Fruit fly (Drosophila melanogaster): ENCODE results near the gene Cph.
A peak's percentile ranks its signal among the peaks of the same experiment; 100 is the strongest.

Gene Cph

DNA sequence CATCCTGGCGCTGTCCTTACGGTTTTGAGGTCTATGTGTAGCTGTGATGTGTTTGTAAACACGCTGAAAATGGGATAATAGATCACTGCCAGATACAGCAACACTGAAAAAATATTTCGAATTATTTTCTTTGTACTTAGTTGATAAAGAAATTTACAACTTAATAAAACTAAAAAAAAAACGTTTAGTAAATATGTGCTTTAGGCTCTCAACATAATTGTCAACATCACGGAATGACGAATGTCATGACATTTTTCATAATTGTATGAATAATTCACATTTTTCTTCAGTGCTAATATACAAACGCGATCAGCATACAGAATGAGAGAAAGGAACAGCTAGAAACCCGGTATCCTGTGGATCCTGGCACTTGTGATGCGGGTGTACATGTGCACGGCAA lies 31.9 kb downstream of the Cph start (continued):
- no peak for TF ChIP-seq NfI (GFP tag; optimal IDR thresholded peaks at IDR 0.05)
- no peak for TF ChIP-seq CG18262 (tag; optimal IDR thresholded peaks at IDR 0.05)
- no peak for TF ChIP-seq fd96Cb (tag; optimal IDR thresholded peaks at IDR 0.05)
- no peak for TF ChIP-seq zfh2 (GFP tag; optimal IDR thresholded peaks at IDR 0.05)
- no peak for TF ChIP-seq sisA (GFP tag; IDR thresholded peaks at IDR 0.05)
- TF ChIP-seq gfzf (GFP tag; optimal IDR thresholded peaks at IDR 0.05): no peak
- TF ChIP-seq Tbp (GFP tag; optimal IDR thresholded peaks at IDR 0.05): no peak
- no peak for TF ChIP-seq pfk (GFP tag; optimal IDR thresholded peaks at IDR 0.05)
- no peak for TF ChIP-seq onecut (GFP tag; IDR thresholded peaks at IDR 0.05)
- no peak for TF ChIP-seq chn (GFP tag; optimal IDR thresholded peaks at IDR 0.05)
- peak in 1 of 2 experiments; percentile 23 for TF ChIP-seq chif (GFP tag; optimal IDR thresholded peaks at IDR 0.05)
- peak; percentile 26 for TF ChIP-seq gem (tag; optimal IDR thresholded peaks at IDR 0.05)
- TF ChIP-seq ac (GFP tag; optimal IDR thresholded peaks at IDR 0.05): peak; percentile 41
- TF ChIP-seq sc (optimal IDR thresholded peaks at IDR 0.05): no peak
- no peak for TF ChIP-seq sc (GFP tag; optimal IDR thresholded peaks at IDR 0.05)
- TF ChIP-seq CG32772 (GFP tag; IDR thresholded peaks at IDR 0.05): no peak
- TF ChIP-seq kni (GFP tag; optimal IDR thresholded peaks at IDR 0.05): peak; percentile 23
- TF ChIP-seq zfh1 (GFP tag; IDR thresholded peaks at IDR 0.05): 0 out of 3 replicates have a peak, but pooled peaks have one; percentile 42
- TF ChIP-seq CG1233 (GFP tag; optimal IDR thresholded peaks at IDR 0.05): no peak
- TF ChIP-seq E2f1 (GFP tag; IDR thresholded peaks at IDR 0.05): no peak
- no peak for TF ChIP-seq Side (GFP tag; optimal IDR thresholded peaks at IDR 0.05)
- no peak for TF ChIP-seq Scr (GFP tag; IDR thresholded peaks at IDR 0.05; ENCODE audit: partially characterized antibody)
- TF ChIP-seq Hmx (GFP tag; optimal IDR thresholded peaks at IDR 0.05): no peak
- TF ChIP-seq CG6765 (GFP tag; optimal IDR thresholded peaks at IDR 0.05): no peak
- no peak for TF ChIP-seq tio (GFP tag; optimal IDR thresholded peaks at IDR 0.05)
- TF ChIP-seq CG12659 (GFP tag; optimal IDR thresholded peaks at IDR 0.05): no peak
- TF ChIP-seq CG4404 (GFP tag; IDR thresholded peaks at IDR 0.05): peak; percentile 66
- TF ChIP-seq CG6683 (GFP tag; optimal IDR thresholded peaks at IDR 0.05): no peak
- no peak for TF ChIP-seq Kr (GFP tag; optimal IDR thresholded peaks at IDR 0.05)
- peak in 1 of 3 experiments; percentile 32 for TF ChIP-seq lola (GFP tag; optimal IDR thresholded peaks at IDR 0.05)
- TF ChIP-seq tll (GFP tag; optimal IDR thresholded peaks at IDR 0.05): peak in 1 of 2 experiments; percentile 52
- no peak for TF ChIP-seq CG13424 (tag; optimal IDR thresholded peaks at IDR 0.05)
- TF ChIP-seq CG4328 (GFP tag; optimal IDR thresholded peaks at IDR 0.05): no peak
- TF ChIP-seq inv (GFP tag; IDR thresholded peaks at IDR 0.05; ENCODE audit: partially characterized antibody): no peak
- no peak for TF ChIP-seq CG18619 (GFP tag; optimal IDR thresholded peaks at IDR 0.05)
- no peak for TF ChIP-seq Ets65A (GFP tag)
- TF ChIP-seq TFAM (GFP tag; optimal IDR thresholded peaks at IDR 0.05): no peak
- TF ChIP-seq HHEX (GFP tag; optimal IDR thresholded peaks at IDR 0.05): no peak
- TF ChIP-seq CG6791 (GFP tag; IDR thresholded peaks at IDR 0.05; ENCODE audit: partially characterized antibody): no peak
- TF ChIP-seq CG18599 (GFP tag; optimal IDR thresholded peaks at IDR 0.05): no peak
- no peak for TF ChIP-seq Fer2 (tag; optimal IDR thresholded peaks at IDR 0.05)
- TF ChIP-seq eve (GFP tag; optimal IDR thresholded peaks at IDR 0.05): peak in 1 of 2 experiments; percentile 34
- no peak for TF ChIP-seq da (GFP tag; optimal IDR thresholded peaks at IDR 0.05)
- no peak for TF ChIP-seq CG15514 (GFP tag; optimal IDR thresholded peaks at IDR 0.05)
- no peak for TF ChIP-seq CG9609 (GFP tag; optimal IDR thresholded peaks at IDR 0.05)
- TF ChIP-seq CG7928 (GFP tag; optimal IDR thresholded peaks at IDR 0.05): no peak
- TF ChIP-seq CG10431 (GFP tag; optimal IDR thresholded peaks at IDR 0.05): no peak
- TF ChIP-seq Ets97D (GFP tag; optimal IDR thresholded peaks at IDR 0.05): no peak
- TF ChIP-seq pnt (GFP tag; optimal IDR thresholded peaks at IDR 0.05): no peak
- TF ChIP-seq CG14441 (GFP tag; IDR thresholded peaks at IDR 0.05): no peak
- TF ChIP-seq zf30C (GFP tag; optimal IDR thresholded peaks at IDR 0.05): peak; percentile 81
